Worm (Caenorhabditis elegans): Measurements from ENCODE around the gene B0228.8.

DNA sequence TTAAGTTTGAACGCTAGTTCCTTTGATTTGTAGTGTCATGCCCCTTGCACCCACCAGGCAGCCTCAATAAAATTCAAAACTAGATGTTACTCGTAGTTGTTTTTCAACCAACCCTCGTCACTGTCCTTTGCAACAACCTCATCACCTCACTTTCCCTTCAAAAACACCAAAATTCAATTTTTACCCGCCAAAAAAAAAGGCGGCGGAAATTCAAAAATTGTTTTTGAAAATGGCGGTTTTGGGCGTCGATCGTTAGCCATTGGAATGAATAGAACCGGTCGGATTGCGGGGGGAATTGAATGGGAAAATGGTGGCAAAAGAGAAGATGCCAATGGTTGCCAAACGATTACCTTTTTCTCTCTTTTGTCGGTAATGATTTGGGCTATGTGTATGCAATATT is 44.7 kb upstream of the B0228.8 start:
- TF ChIP-seq ceh-36 (tag; optimal IDR thresholded peaks at IDR 0.05) (no peak), tbx-11 (GFP tag; IDR thresholded peaks at IDR 0.05) (no peak), hnd-1 (tag; optimal IDR thresholded peaks at IDR 0.05) (no peak)

Measured in whole organism, early embryonic.